Worm (Caenorhabditis elegans) whole organism, young adult: ENCODE results near the gene apn-1.

Experiments
- B0261.1 ChIP-seq: sonication (generic microtip); optimal IDR thresholded peaks from 2 replicates; lab custom pipeline; 2016; ENCODE audit warnings: mild to moderate bottlenecking, missing genetic modification characterization, moderate library complexity, missing compliant biosample characterization
- F23B12.7 ChIP-seq: sonication (generic microtip); optimal IDR thresholded peaks from 2 replicates; lab custom pipeline; 2017; ENCODE audit warnings: missing genetic modification characterization, mild to moderate bottlenecking, missing compliant biosample characterization, antibody characterized with exemption, moderate library complexity; ENCODE audit not compliant: insufficient read depth
- F39B2.1 ChIP-seq: fragments of 200-800 bp; sonication (Bioruptor generic); IDR thresholded peaks from 2 replicates; pipeline ENCODE4 v1.3.6; 2022; ENCODE audit warnings: missing genetic modification reagents, missing genetic modification characterization, missing compliant biosample characterization
- F49E8.2 ChIP-seq: sonication (generic microtip); optimal IDR thresholded peaks from 3 replicates; lab custom pipeline; 2017; ENCODE audit warnings: missing genetic modification characterization, mild to moderate bottlenecking, missing compliant biosample characterization, antibody characterized with exemption, moderate library complexity; ENCODE audit not compliant: insufficient read depth
- T07F8.4 ChIP-seq: sonication (generic microtip); optimal IDR thresholded peaks from 2 replicates; lab custom pipeline; 2016; ENCODE audit warnings: mild to moderate bottlenecking, missing genetic modification characterization, moderate library complexity, missing compliant biosample characterization
- Y56A3A.18 ChIP-seq: fragments of 200-800 bp; sonication (Bioruptor generic); IDR thresholded peaks from 2 replicates; pipeline ENCODE4 v1.3.6; 2022; ENCODE audit warnings: missing genetic modification reagents, missing genetic modification characterization, missing compliant biosample characterization
- aptf-3 ChIP-seq: fragments of 200-800 bp; sonication (Bioruptor generic); IDR thresholded peaks from 2 replicates; pipeline ENCODE4 v1.3.6; 2022; ENCODE audit warnings: missing genetic modification characterization, missing compliant biosample characterization
- atf-7 ChIP-seq: sonication (generic microtip); optimal IDR thresholded peaks from 2 replicates; lab custom pipeline; 2017; ENCODE audit warnings: mild to moderate bottlenecking, missing genetic modification characterization, missing compliant biosample characterization
- attf-3 ChIP-seq: fragments of 200-800 bp; sonication (Bioruptor generic); conservative IDR thresholded peaks from 2 replicates; pipeline ENCODE4 v1.3.6; 2022; ENCODE audit warnings: missing genetic modification reagents, missing genetic modification characterization, missing compliant biosample characterization
- attf-5 ChIP-seq: fragments of 200-800 bp; sonication (Bioruptor generic); optimal IDR thresholded peaks from 2 replicates; lab custom pipeline; 2018; ENCODE audit warnings: mild to moderate bottlenecking, missing genetic modification characterization, missing compliant biosample characterization
- ccch-3 ChIP-seq: fragments of 200-800 bp; sonication (Bioruptor generic); optimal IDR thresholded peaks from 2 replicates; lab custom pipeline; 2018; ENCODE audit warnings: mild to moderate bottlenecking, missing genetic modification characterization, missing compliant biosample characterization
- cebp-2 ChIP-seq: fragments of 200-800 bp; sonication (Bioruptor generic); IDR thresholded peaks from 2 replicates; pipeline ENCODE4 v1.3.6; 2022; ENCODE audit warnings: missing genetic modification characterization, missing compliant biosample characterization
- ceh-27 ChIP-seq: fragments of 200-800 bp; sonication (Bioruptor generic); optimal IDR thresholded peaks from 2 replicates; lab custom pipeline; 2018; ENCODE audit warnings: mild to moderate bottlenecking, missing genetic modification characterization, moderate library complexity, missing compliant biosample characterization
- ceh-40 ChIP-seq: fragments of 200-800 bp; sonication (Bioruptor generic); IDR thresholded peaks from 2 replicates; pipeline ENCODE4 v1.3.6; 2022; ENCODE audit warnings: missing genetic modification characterization, missing compliant biosample characterization
- ceh-58 ChIP-seq: fragments of 200-800 bp; sonication (Bioruptor generic); IDR thresholded peaks from 2 replicates; pipeline ENCODE4 v1.3.6; 2022; ENCODE audit warnings: missing genetic modification characterization, missing compliant biosample characterization
- dox-1 ChIP-seq: fragments of 200-800 bp; sonication (Bioruptor generic); IDR thresholded peaks from 2 replicates; pipeline ENCODE4 v1.3.6; 2022; ENCODE audit warnings: missing genetic modification reagents, missing genetic modification characterization, missing compliant biosample characterization
- dpl-1 ChIP-seq: fragments of 150-350 bp; optimal IDR thresholded peaks from 2 replicates; lab custom pipeline; 2014; ENCODE audit warnings: missing biosample characterization, missing genetic modification reagents, missing genetic modification characterization
- ekl-4 ChIP-seq: fragments of 200-800 bp; sonication (Bioruptor generic); IDR thresholded peaks from 2 replicates; pipeline ENCODE4 v1.3.6; 2022; ENCODE audit warnings: missing genetic modification reagents, missing genetic modification characterization, missing compliant biosample characterization
- gei-17 ChIP-seq: fragments of 200-800 bp; sonication (Bioruptor generic); optimal IDR thresholded peaks from 2 replicates; lab custom pipeline; 2018; ENCODE audit warnings: mild to moderate bottlenecking, missing genetic modification characterization, missing compliant biosample characterization
- hrde-1 ChIP-seq: sonication (generic microtip); optimal IDR thresholded peaks from 2 replicates; lab custom pipeline; 2016; ENCODE audit warnings: missing genetic modification characterization, mild to moderate bottlenecking, missing compliant biosample characterization, moderate library complexity, missing genotype, missing genetic modification reagents, borderline replicate concordance
- hsf-1 ChIP-seq: fragments of 200-800 bp; sonication (Bioruptor generic); IDR thresholded peaks from 2 replicates; pipeline ENCODE4 v1.3.6; 2022; ENCODE audit warnings: missing genetic modification reagents, missing genetic modification characterization, missing compliant biosample characterization
- lag-1 ChIP-seq: fragments of 200-800 bp; sonication (Bioruptor generic); IDR thresholded peaks from 2 replicates; pipeline ENCODE4 v1.3.6; 2022; ENCODE audit warnings: missing genetic modification reagents, missing genetic modification characterization, missing compliant biosample characterization
- lin-26 ChIP-seq: fragments of 200-800 bp; sonication (Bioruptor generic); IDR thresholded peaks from 2 replicates; pipeline ENCODE4 v1.3.6; 2022; ENCODE audit warnings: missing genetic modification reagents, missing genetic modification characterization, missing compliant biosample characterization
- lin-35 ChIP-seq, 3 experiments: fragments of 150-350 bp in 2 of 3; sonication (generic microtip) in 1 of 3; optimal IDR thresholded peaks; 2 replicates each; lab custom pipeline; 2014 to 2018; ENCODE audit warnings: missing biosample characterization in 3 of 3, missing genetic modification characterization in 3 of 3, missing genetic modification reagents in 3 of 3
- lir-1 ChIP-seq: fragments of 200-800 bp; sonication (Bioruptor generic); conservative IDR thresholded peaks from 2 replicates; pipeline ENCODE4 v1.3.6; 2022; ENCODE audit warnings: missing genetic modification reagents, missing genetic modification characterization, missing compliant biosample characterization
- mcd-1 ChIP-seq: fragments of 200-800 bp; sonication (Bioruptor generic); IDR thresholded peaks from 2 replicates; pipeline ENCODE4 v1.3.6; 2022; ENCODE audit warnings: missing genetic modification reagents, missing genetic modification characterization, missing compliant biosample characterization
- nfya-1 ChIP-seq: sonication (generic microtip); optimal IDR thresholded peaks from 2 replicates; lab custom pipeline; 2017; ENCODE audit warnings: antibody characterized with exemption, missing compliant biosample characterization, missing genetic modification characterization, borderline replicate concordance; ENCODE audit not compliant: insufficient read depth
- pbrm-1 ChIP-seq: fragments of 200-800 bp; sonication (Bioruptor generic); IDR thresholded peaks from 2 replicates; pipeline ENCODE4 v1.3.6; 2022; ENCODE audit warnings: missing genetic modification reagents, missing genetic modification characterization, missing compliant biosample characterization
- rcor-1 ChIP-seq: fragments of 200-800 bp; sonication (Bioruptor generic); IDR thresholded peaks from 2 replicates; pipeline ENCODE4 v1.3.6; 2022; ENCODE audit warnings: missing genetic modification reagents, missing genetic modification characterization, missing compliant biosample characterization
- repo-1 ChIP-seq: sonication (generic microtip); optimal IDR thresholded peaks from 2 replicates; lab custom pipeline; 2017; ENCODE audit warnings: mild to moderate bottlenecking, missing genetic modification characterization, missing compliant biosample characterization
- snpc-3.4 ChIP-seq: sonication (generic microtip); optimal IDR thresholded peaks from 2 replicates; lab custom pipeline; 2017; ENCODE audit warnings: missing genetic modification characterization, mild to moderate bottlenecking, missing compliant biosample characterization, antibody characterized with exemption, moderate library complexity, missing genotype, missing genetic modification reagents
- zim-3 ChIP-seq: sonication (generic microtip); optimal IDR thresholded peaks from 2 replicates; lab custom pipeline; 2017; ENCODE audit warnings: mild to moderate bottlenecking, missing genetic modification characterization, moderate library complexity, missing compliant biosample characterization
- ztf-6 ChIP-seq: fragments of 200-800 bp; sonication (Bioruptor generic); IDR thresholded peaks from 2 replicates; pipeline ENCODE4 v1.3.6; 2022; ENCODE audit warnings: missing genetic modification reagents, missing genetic modification characterization, missing compliant biosample characterization

The apn-1 gene

DNA sequence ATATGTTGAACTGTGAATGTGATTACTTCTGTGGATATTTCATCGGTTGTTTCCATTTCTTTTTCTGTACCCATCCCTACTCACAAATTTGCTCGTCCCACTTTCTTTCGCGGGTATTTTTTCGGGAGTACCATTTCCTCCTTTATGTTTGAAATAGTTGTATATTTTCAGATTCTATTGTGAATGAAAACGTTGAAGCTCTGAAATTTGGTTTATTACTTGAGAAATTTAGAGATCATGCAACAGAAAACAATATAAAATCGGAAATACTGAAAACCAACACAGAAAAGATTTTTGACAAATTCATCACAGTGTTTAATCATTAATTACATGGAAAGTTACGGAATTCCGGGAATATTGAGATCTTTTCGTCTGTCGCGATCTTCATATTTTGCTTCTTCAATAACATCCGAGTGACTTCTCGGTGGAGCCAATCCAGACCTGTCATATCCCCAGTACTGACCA is 26.8 kb upstream of the apn-1 start (continued):
- TF ChIP-seq repo-1: peak; percentile 42
- peak; percentile 33; the same call in 1 of the 2 replicates for TF ChIP-seq lin-26 (GFP tag; lab: Robert Waterston, UW)
- TF ChIP-seq dox-1 (GFP tag; lab: Robert Waterston, UW): peak; percentile 31; the same call in 1 of the 2 replicates
- peak; percentile 28; the same call in 1 of the 2 replicates for TF ChIP-seq F39B2.1
- 0 out of 2 replicates have a peak, but pooled peaks have one; percentile 21 for TF ChIP-seq mcd-1
- no peak for TF ChIP-seq ceh-58 (GFP tag; lab: Robert Waterston, UW)
- TF ChIP-seq nfya-1 (tag; lab: Kevin White, UChicago): no peak
- TF ChIP-seq Y56A3A.18 (GFP tag; lab: Robert Waterston, UW): peak; percentile 14; the same call in 1 of the 2 replicates
- TF ChIP-seq lag-1: no peak
- no peak for TF ChIP-seq ccch-3 (GFP tag; lab: Kevin White, UChicago)
- no peak for TF ChIP-seq gei-17 (GFP tag; lab: Kevin White, UChicago)
- peak; percentile 9 for TF ChIP-seq zim-3 (tag; lab: Kevin White, UChicago)
- no peak for TF ChIP-seq snpc-3.4
- TF ChIP-seq rcor-1 (GFP tag; lab: Robert Waterston, UW): peak; percentile 43; the same call in 1 of the 2 replicates
- TF ChIP-seq atf-7: peak; percentile 45
- TF ChIP-seq lin-35 (GFP tag; optimal IDR thresholded peaks at IDR 0.05; lab: Kevin White, UChicago): no peak

DNA sequence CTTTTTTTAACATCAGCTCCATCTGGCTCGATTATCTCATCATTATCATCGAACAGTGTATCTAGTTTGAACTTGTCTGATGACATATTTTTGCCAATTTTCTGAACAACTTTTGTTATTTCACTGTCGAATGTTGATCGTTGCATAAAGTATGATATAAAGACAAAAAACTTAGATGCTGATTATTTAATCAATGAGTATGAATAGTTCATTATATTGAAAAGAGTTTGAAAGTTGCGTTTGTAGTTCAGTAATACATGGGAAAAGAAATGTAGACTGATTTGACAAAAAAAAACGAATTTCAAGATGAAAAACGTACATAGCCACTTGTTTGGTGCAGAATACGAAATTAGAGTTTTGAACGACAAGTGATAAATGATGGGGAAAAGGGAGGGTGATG is 24.9 kb upstream of the apn-1 start, which contains the start of gene hda-2:
Gene hda-2 (minus strand): TSS at position 101 of the 400 bp plus-strand sequence.
- TF ChIP-seq ceh-27 (GFP tag; lab: Kevin White, UChicago) (no peak), ekl-4 (GFP tag; lab: Robert Waterston, UW) (0 out of 2 replicates have a peak, but pooled peaks have one; percentile 26), pbrm-1 (GFP tag; lab: Robert Waterston, UW) (0 out of 2 replicates have a peak, but pooled peaks have one; percentile 18), ztf-6 (GFP tag; lab: Robert Waterston, UW) (no peak), hrde-1 (tag; lab: Kevin White, UChicago) (peak; percentile 9), cebp-2 (GFP tag; lab: Robert Waterston, UW) (no peak)

DNA sequence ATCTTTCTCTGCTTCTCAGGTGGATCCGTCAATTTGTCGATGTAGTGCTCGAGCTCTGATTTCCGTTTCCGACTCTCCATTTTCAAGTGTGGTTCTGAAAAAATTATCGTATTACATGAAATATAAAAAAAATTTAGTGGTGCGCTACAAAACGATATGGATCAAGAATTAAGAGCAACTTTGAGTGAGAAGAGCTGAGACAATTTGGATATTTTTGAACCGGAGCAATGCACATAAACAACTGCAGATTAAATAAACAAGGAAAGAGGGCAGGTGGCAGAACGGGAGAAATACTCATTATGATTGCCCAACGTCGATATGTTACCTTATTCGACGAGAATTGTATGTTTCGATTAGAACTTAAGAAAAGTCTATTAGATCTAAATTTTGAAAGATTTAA is 19.7 kb upstream of the apn-1 start, which contains the start of gene swsn-7:
Gene swsn-7 (minus strand): TSS at position 101 of the 400 bp plus-strand sequence.
- no peak for TF ChIP-seq ceh-40 (GFP tag; lab: Robert Waterston, UW)
- TF ChIP-seq aptf-3 (GFP tag; lab: Robert Waterston, UW): no peak
- TF ChIP-seq F23B12.7 (tag; lab: Kevin White, UChicago): no peak
- TF ChIP-seq B0261.1 (tag; lab: Kevin White, UChicago): no peak
- TF ChIP-seq rcor-1 (GFP tag; lab: Robert Waterston, UW): no peak
- no peak for TF ChIP-seq F49E8.2 (tag; lab: Kevin White, UChicago)
- no peak for TF ChIP-seq attf-3 (GFP tag; lab: Robert Waterston, UW)
- TF ChIP-seq hsf-1 (GFP tag; lab: Robert Waterston, UW): no peak
- no peak for TF ChIP-seq ceh-27 (GFP tag; lab: Kevin White, UChicago)
- TF ChIP-seq pbrm-1 (GFP tag; lab: Robert Waterston, UW): no peak
- no peak for TF ChIP-seq lir-1 (GFP tag; lab: Robert Waterston, UW)
- TF ChIP-seq attf-5: no peak
- TF ChIP-seq T07F8.4 (tag; lab: Kevin White, UChicago): no peak
- TF ChIP-seq dpl-1 (GFP tag; lab: Kevin White, UChicago): no peak
